Worm (Caenorhabditis elegans) whole organism, L4 larva: ENCODE results near the gene C49C8.8.

ENCODE experiments used
- D1046.2 ChIP-seq: fragments of 200-800 bp; sonication (Bioruptor generic); IDR thresholded peaks from 2 replicates; pipeline ENCODE4 v1.3.6; 2022; ENCODE audit warnings: missing genetic modification characterization, missing compliant biosample characterization
- F37D6.2 ChIP-seq: sonication (generic microtip); optimal IDR thresholded peaks from 2 replicates; lab custom pipeline; 2016; ENCODE audit warnings: mild to moderate bottlenecking, missing genetic modification characterization, missing compliant biosample characterization
- R02D3.7 ChIP-seq: fragments of 150-350 bp; sonication (generic microtip); optimal IDR thresholded peaks from 3 replicates; lab custom pipeline; 2014; ENCODE audit warnings: missing biosample characterization, missing genetic modification characterization
- T20F7.1 ChIP-seq: fragments of 200-800 bp; sonication (Bioruptor generic); optimal IDR thresholded peaks from 2 replicates; lab custom pipeline; 2018; ENCODE audit warnings: mild to moderate bottlenecking, missing genetic modification characterization, missing compliant biosample characterization
- T26A8.4 ChIP-seq: fragments of 200-800 bp; sonication (Bioruptor generic); IDR thresholded peaks from 2 replicates; pipeline ENCODE4 v1.3.6; 2022; ENCODE audit warnings: missing genetic modification characterization, missing compliant biosample characterization
- Y75B8A.6 ChIP-seq: fragments of 200-800 bp; sonication (Bioruptor generic); IDR thresholded peaks from 2 replicates; pipeline ENCODE4 v1.3.6; 2022; ENCODE audit warnings: missing genetic modification reagents, missing genetic modification characterization, missing compliant biosample characterization
- ZK337.2 ChIP-seq: fragments of 200-800 bp; sonication (Bioruptor generic); IDR thresholded peaks from 2 replicates; pipeline ENCODE4 v1.3.6; 2022; ENCODE audit warnings: missing genetic modification reagents, missing genetic modification characterization, missing compliant biosample characterization
- arid-1 ChIP-seq: fragments of 200-800 bp; sonication (Bioruptor generic); conservative IDR thresholded peaks from 2 replicates; pipeline ENCODE4 v1.3.6; 2022; ENCODE audit warnings: missing genetic modification reagents, missing genetic modification characterization, missing compliant biosample characterization
- ceh-32 ChIP-seq: sonication (generic microtip); optimal IDR thresholded peaks from 2 replicates; lab custom pipeline; 2016; ENCODE audit warnings: mild to moderate bottlenecking, missing genetic modification characterization, missing compliant biosample characterization; ENCODE audit not compliant: poor library complexity
- ceh-62 ChIP-seq: sonication (generic microtip); optimal IDR thresholded peaks from 2 replicates; lab custom pipeline; 2017; ENCODE audit warnings: missing biosample characterization, missing genetic modification characterization
- ces-1 ChIP-seq: fragments of 150-350 bp; sonication (generic microtip); optimal IDR thresholded peaks from 4 replicates; lab custom pipeline; 2014; ENCODE audit warnings: missing biosample characterization, missing genetic modification reagents, missing genetic modification characterization
- cey-2 ChIP-seq: sonication (generic microtip); optimal IDR thresholded peaks from 3 replicates; lab custom pipeline; 2017; ENCODE audit warnings: missing genetic modification characterization, mild to moderate bottlenecking, missing compliant biosample characterization, antibody characterized with exemption, borderline replicate concordance; ENCODE audit not compliant: insufficient read depth
- ctbp-1 ChIP-seq: fragments of 200-800 bp; sonication (Bioruptor generic); IDR thresholded peaks from 2 replicates; pipeline ENCODE4 v1.3.6; 2022; ENCODE audit warnings: missing genetic modification reagents, missing genetic modification characterization, missing compliant biosample characterization
- daf-12 ChIP-seq: fragments of 150-350 bp; optimal IDR thresholded peaks from 2 replicates; lab custom pipeline; 2014; ENCODE audit warnings: missing biosample characterization, missing genetic modification reagents, missing genetic modification characterization
- daf-19 ChIP-seq: fragments of 200-800 bp; sonication (Bioruptor generic); conservative IDR thresholded peaks from 2 replicates; pipeline ENCODE4 v1.3.6; 2022; ENCODE audit warnings: missing genetic modification characterization, missing compliant biosample characterization
- dmd-8 ChIP-seq: fragments of 200-800 bp; sonication (Bioruptor generic); IDR thresholded peaks from 2 replicates; pipeline ENCODE4 v1.3.6; 2022; ENCODE audit warnings: missing genetic modification characterization, missing compliant biosample characterization
- fkh-10 ChIP-seq: fragments of 150-350 bp; optimal IDR thresholded peaks from 2 replicates; lab custom pipeline; 2014; ENCODE audit warnings: missing biosample characterization, missing genetic modification reagents, missing genetic modification characterization
- fos-1 ChIP-seq: fragments of 150-350 bp; optimal IDR thresholded peaks from 2 replicates; lab custom pipeline; 2014; ENCODE audit warnings: missing biosample characterization, missing genetic modification characterization
- gei-8 ChIP-seq: fragments of 200-800 bp; sonication (Bioruptor generic); optimal IDR thresholded peaks from 2 replicates; lab custom pipeline; 2018; ENCODE audit warnings: mild to moderate bottlenecking, missing genetic modification characterization, missing compliant biosample characterization
- hlh-30 ChIP-seq: sonication (generic microtip); optimal IDR thresholded peaks from 2 replicates; lab custom pipeline; 2017; ENCODE audit warnings: antibody characterized with exemption, mild to moderate bottlenecking, missing genetic modification characterization, missing compliant biosample characterization; ENCODE audit not compliant: insufficient read depth
- lir-3 ChIP-seq: sonication (generic microtip); optimal IDR thresholded peaks from 2 replicates; lab custom pipeline; 2016; ENCODE audit warnings: mild to moderate bottlenecking, missing genetic modification characterization, missing compliant biosample characterization
- madf-9 ChIP-seq: fragments of 200-800 bp; sonication (Bioruptor generic); conservative IDR thresholded peaks from 2 replicates; pipeline ENCODE4 v1.3.6; 2022; ENCODE audit warnings: missing genetic modification reagents, missing genetic modification characterization, missing compliant biosample characterization
- mdl-1 ChIP-seq, 2 experiments: fragments of 150-350 bp in 1 of 2; sonication (generic microtip) in 1 of 2; optimal IDR thresholded peaks; 2 replicates each; lab custom pipeline; 2014 to 2017; ENCODE audit warnings: missing biosample characterization in 2 of 2, missing genetic modification characterization in 2 of 2
- mes-2 ChIP-seq: sonication (generic microtip); optimal IDR thresholded peaks from 2 replicates; lab custom pipeline; 2016; ENCODE audit warnings: missing genotype, mild to moderate bottlenecking, missing genetic modification characterization, missing compliant biosample characterization; ENCODE audit not compliant: poor library complexity, severe bottlenecking
- mxl-3 ChIP-seq: fragments of 200-800 bp; sonication (Bioruptor generic); optimal IDR thresholded peaks from 2 replicates; lab custom pipeline; 2018; ENCODE audit warnings: mild to moderate bottlenecking, missing genetic modification characterization, missing compliant biosample characterization
- nhr-10 ChIP-seq: fragments of 150-350 bp; optimal IDR thresholded peaks from 2 replicates; lab custom pipeline; 2014; ENCODE audit warnings: missing biosample characterization, missing genetic modification characterization
- nhr-25 ChIP-seq: sonication (generic microtip); optimal IDR thresholded peaks from 2 replicates; lab custom pipeline; 2017; ENCODE audit warnings: missing genetic modification characterization, mild to moderate bottlenecking, missing compliant biosample characterization, antibody characterized with exemption, moderate library complexity, borderline replicate concordance; ENCODE audit not compliant: insufficient read depth
- nhr-28 ChIP-seq: fragments of 150-350 bp; optimal IDR thresholded peaks from 2 replicates; lab custom pipeline; 2014; ENCODE audit warnings: missing biosample characterization, missing genetic modification characterization
- nhr-6 ChIP-seq: fragments of 150-350 bp; optimal IDR thresholded peaks from 2 replicates; lab custom pipeline; 2014; ENCODE audit warnings: missing biosample characterization, missing genetic modification characterization
- nhr-76 ChIP-seq: fragments of 150-350 bp; optimal IDR thresholded peaks from 2 replicates; lab custom pipeline; 2014; ENCODE audit warnings: missing biosample characterization, missing genetic modification characterization
- nhr-77 ChIP-seq: fragments of 150-350 bp; optimal IDR thresholded peaks from 2 replicates; lab custom pipeline; 2014; ENCODE audit warnings: missing biosample characterization, missing genetic modification characterization
- php-3 ChIP-seq: fragments of 200-800 bp; sonication (Bioruptor generic); IDR thresholded peaks from 2 replicates; pipeline ENCODE4 v1.3.6; 2022; ENCODE audit warnings: missing genetic modification reagents, missing genetic modification characterization, missing compliant biosample characterization
- rbr-2 ChIP-seq: sonication (generic microtip); optimal IDR thresholded peaks from 2 replicates; lab custom pipeline; 2016; ENCODE audit warnings: missing genotype, missing genetic modification characterization, missing compliant biosample characterization
- skn-1 ChIP-seq: fragments of 150-350 bp; optimal IDR thresholded peaks from 2 replicates; lab custom pipeline; 2014; ENCODE audit warnings: missing biosample characterization, missing genetic modification characterization
- snpc-4 ChIP-seq: fragments of 150-350 bp; optimal IDR thresholded peaks from 2 replicates; lab custom pipeline; 2014; ENCODE audit warnings: missing biosample characterization, missing genetic modification characterization
- unc-62 ChIP-seq, 3 experiments: fragments of 150-350 bp in 1 of 3; sonication (generic microtip); optimal IDR thresholded peaks in 2 of 3; peaks in 1 of 3; 1 replicate in 1 of 3; 2 replicates in 2 of 3; lab custom pipeline; 2014 to 2017; ENCODE audit warnings: missing biosample characterization in 3 of 3, missing genetic modification characterization in 3 of 3, missing genetic modification reagents in 3 of 3, missing genotype in 1 of 3
- vab-7 ChIP-seq: fragments of 200-800 bp; sonication (Bioruptor generic); IDR thresholded peaks from 2 replicates; pipeline ENCODE4 v1.3.6; 2022; ENCODE audit warnings: missing genetic modification reagents, missing genetic modification characterization, missing compliant biosample characterization
- zfp-2 ChIP-seq: sonication (generic microtip); optimal IDR thresholded peaks from 2 replicates; lab custom pipeline; 2016; ENCODE audit warnings: mild to moderate bottlenecking, missing genetic modification characterization, missing compliant biosample characterization
- zfp-3 ChIP-seq: fragments of 200-800 bp; sonication (Bioruptor generic); conservative IDR thresholded peaks from 2 replicates; pipeline ENCODE4 v1.3.6; 2022; ENCODE audit warnings: missing genetic modification reagents, missing genetic modification characterization, missing compliant biosample characterization
- ztf-7 ChIP-seq: fragments of 150-350 bp; optimal IDR thresholded peaks from 2 replicates; lab custom pipeline; 2014; ENCODE audit warnings: missing biosample characterization, missing genetic modification characterization

Gene C49C8.8

DNA sequence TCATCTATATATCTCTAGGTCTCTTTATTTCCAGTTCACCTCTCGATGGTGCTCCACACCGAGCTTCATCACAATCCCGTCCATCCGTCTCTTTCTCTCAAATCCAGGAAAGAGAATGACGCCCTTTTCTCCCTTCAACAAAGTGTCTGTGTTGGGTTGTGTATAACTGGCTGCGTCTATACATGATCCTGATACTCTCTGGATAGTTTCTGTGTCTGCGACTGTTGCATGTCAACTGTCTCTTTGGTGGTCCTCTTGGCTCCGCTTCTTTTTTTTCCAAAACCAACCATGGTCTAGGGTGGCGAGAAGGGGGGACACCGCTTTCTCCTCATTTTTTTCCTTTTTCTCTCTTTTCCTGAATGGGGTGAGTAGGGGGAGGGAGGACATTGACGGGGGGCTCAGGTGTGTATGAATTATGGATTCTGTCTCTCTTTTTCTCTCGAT lies 22.3 kb upstream of the C49C8.8 start (continued):
- TF ChIP-seq unc-62 (GFP tag; optimal IDR thresholded peaks at IDR 0.05 in 1 of 2; lab: Kevin White, UChicago), result peak in 1 of 2 experiments; percentile 96
- TF ChIP-seq unc-62 (tag; optimal IDR thresholded peaks at IDR 0.05; lab: Kevin White, UChicago), result no peak
- no peak for TF ChIP-seq nhr-76 (tag; lab: Kevin White, UChicago)
- TF ChIP-seq ctbp-1 (GFP tag; lab: Robert Waterston, UW), result peak; percentile 55; the same call in 1 of the 2 replicates
- TF ChIP-seq rbr-2 (tag; lab: Kevin White, UChicago), result peak; percentile 50

DNA sequence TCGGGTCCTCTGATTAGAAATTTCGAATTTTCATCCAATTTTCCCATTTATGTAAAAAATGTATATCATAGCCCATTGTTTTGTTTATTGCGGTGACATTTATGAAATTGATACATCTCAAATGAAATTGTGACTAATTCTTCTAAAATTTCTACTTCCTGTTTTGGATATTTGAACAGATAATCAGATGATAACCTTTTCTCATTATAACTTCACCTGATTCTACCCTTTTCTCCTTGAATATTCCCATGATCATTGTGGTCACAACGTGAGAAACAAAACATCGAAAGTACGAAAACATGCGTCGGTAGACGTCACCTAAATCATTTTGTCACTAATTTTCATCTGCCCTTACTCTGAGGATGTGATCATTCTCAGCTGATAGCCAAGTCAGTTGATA lies 21.7 kb upstream of the C49C8.8 start:
- no peak for TF ChIP-seq T26A8.4 (GFP tag; lab: Robert Waterston, UW)
- TF ChIP-seq hlh-30, result peak; percentile 29
- TF ChIP-seq madf-9 (GFP tag; lab: Robert Waterston, UW), result no peak
- TF ChIP-seq zfp-2 (tag; lab: Kevin White, UChicago), result no peak
- no peak for TF ChIP-seq T20F7.1 (GFP tag; lab: Kevin White, UChicago)
- TF ChIP-seq lir-3, result no peak
- TF ChIP-seq snpc-4, result no peak

DNA sequence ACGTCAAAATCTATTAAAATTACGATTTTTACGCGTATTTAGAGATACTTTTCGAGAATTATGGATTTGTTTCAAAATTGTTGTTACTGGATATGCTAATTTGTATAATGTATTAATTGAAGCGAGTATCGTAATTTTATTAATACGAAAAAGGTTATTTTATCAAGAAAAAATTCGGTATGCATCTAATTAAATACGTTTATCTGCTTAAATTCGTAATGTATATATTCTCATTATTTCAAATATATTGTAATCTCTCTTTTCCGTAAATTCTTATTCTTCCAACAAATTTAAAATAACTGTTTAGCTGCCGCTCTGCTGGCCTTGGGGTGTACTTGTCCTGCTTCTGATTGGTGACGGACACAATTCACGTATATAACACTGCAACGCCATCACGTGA lies 20.9 kb upstream of the C49C8.8 start, which contains the start of gene dgk-4:
TSS of gene dgk-4 (plus strand) at position 301 of the 400 bp plus-strand sequence.
- TF ChIP-seq mes-2 (tag; lab: Kevin White, UChicago) (no peak), skn-1 (tag; lab: Kevin White, UChicago) (no peak), vab-7 (GFP tag; lab: Robert Waterston, UW) (no peak), nhr-25 (no peak), arid-1 (no peak), ces-1 (no peak), mxl-3 (GFP tag; lab: Kevin White, UChicago) (no peak), daf-19 (GFP tag; lab: Robert Waterston, UW) (no peak), ZK337.2 (GFP tag; lab: Robert Waterston, UW) (no peak), nhr-10 (tag; lab: Kevin White, UChicago) (no peak), fkh-10 (GFP tag; lab: Kevin White, UChicago) (no peak), zfp-3 (no peak), mdl-1 (tag; optimal IDR thresholded peaks at IDR 0.05; lab: Kevin White, UChicago) (no peak), daf-12 (tag; lab: Kevin White, UChicago) (no peak), cey-2 (no peak), nhr-6 (tag; lab: Kevin White, UChicago) (no peak), ztf-7 (tag; lab: Kevin White, UChicago) (no peak), nhr-77 (tag; lab: Kevin White, UChicago) (no peak)
- TF ChIP-seq, all 104 proteins: peak for 0

DNA sequence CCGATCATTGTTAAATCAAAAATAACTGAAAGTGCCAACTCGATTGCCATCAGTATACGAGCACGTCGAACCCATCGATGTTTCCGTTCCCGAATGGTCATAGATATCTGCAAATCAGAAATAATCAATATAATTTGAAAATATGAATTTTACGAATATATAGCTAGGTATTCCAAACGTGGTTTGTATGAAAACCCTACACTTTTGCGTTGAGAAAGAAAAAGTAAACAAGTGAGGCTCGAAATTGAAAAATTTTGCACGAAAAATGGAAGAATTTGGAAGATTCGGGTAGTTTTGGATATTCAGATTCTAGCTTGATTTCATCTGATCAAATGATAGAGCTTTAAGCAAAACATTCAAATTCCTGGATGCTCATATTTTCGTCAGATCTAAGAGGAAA lies 13.2 kb upstream of the C49C8.8 start, which contains the start of gene F42A9.9:
TSS of gene F42A9.9 (minus strand) at position 101 of the 400 bp plus-strand sequence.
- TF ChIP-seq D1046.2 (no peak), gei-8 (no peak), dmd-8 (GFP tag; lab: Robert Waterston, UW) (no peak), F37D6.2 (tag; lab: Kevin White, UChicago) (no peak), ceh-32 (tag; lab: Kevin White, UChicago) (no peak), php-3 (GFP tag; lab: Robert Waterston, UW) (no peak), Y75B8A.6 (no peak), T26A8.4 (GFP tag; lab: Robert Waterston, UW) (no peak), fos-1 (tag; lab: Kevin White, UChicago) (no peak), zfp-2 (tag; lab: Kevin White, UChicago) (no peak), ces-1 (no peak), R02D3.7 (tag; lab: Kevin White, UChicago) (no peak), nhr-28 (tag; lab: Kevin White, UChicago) (no peak), ceh-62 (tag; lab: Kevin White, UChicago) (no peak)
